Worm (Caenorhabditis elegans): Measurements from ENCODE around the gene T10B9.14.

DNA sequence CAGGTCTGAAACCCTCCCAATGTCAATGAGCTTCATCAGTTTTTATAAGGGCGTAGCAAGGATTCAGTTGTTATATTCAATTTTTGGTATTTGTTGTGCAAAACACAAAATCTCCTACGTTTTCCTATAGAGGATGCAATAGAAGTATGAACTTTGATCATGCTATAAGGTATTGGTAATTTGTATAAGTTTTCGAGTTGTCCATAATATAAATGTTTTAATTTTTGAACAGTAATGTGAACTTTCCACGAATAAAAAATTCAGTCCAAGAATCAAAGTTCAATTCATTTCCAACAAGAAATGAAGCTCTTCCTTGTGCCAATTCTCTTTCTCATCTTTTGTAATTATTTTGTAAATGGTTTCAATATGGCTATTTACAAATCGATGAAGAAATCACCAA lies 48.8 kb upstream of the T10B9.14 start, which contains the start of gene ZK938.12:
- TF ChIP-seq med-1 (GFP tag; optimal IDR thresholded peaks at IDR 0.05; ENCODE audit: insufficient read depth), result no peak
- no peak for TF ChIP-seq ref-1 (GFP tag; conservative IDR thresholded peaks at IDR 0.05)
- TF ChIP-seq ztf-23 (GFP tag; IDR thresholded peaks at IDR 0.05), result no peak
- no peak for TF ChIP-seq cog-1 (tag; optimal IDR thresholded peaks at IDR 0.05)
- TF ChIP-seq flt-1 (GFP tag; IDR thresholded peaks at IDR 0.05), result no peak
- TF ChIP-seq tab-1 (GFP tag; IDR thresholded peaks at IDR 0.05), result no peak
- TF ChIP-seq ztf-29 (GFP tag; IDR thresholded peaks at IDR 0.05), result no peak
- TF ChIP-seq T22C8.4 (GFP tag; IDR thresholded peaks at IDR 0.05), result no peak
- TF ChIP-seq klf-2 (GFP tag; conservative IDR thresholded peaks at IDR 0.05), result no peak

All from whole organism, midembryonic.